Fruit fly (Drosophila melanogaster) whole organism: ENCODE data around the gene Gsc.

Experiments
- CG8478 ChIP-seq: fragments of >200 bp; optimal IDR thresholded peaks from 2 replicates; lab custom pipeline; 2018; ENCODE audit warnings: inconsistent platforms
- psq ChIP-seq: fragments of >200 bp; optimal IDR thresholded peaks from 2 replicates; lab custom pipeline; 2017

dm6 chr2L:601848-602247, 7.4 kb upstream of the Gsc start:
- no peak for TF ChIP-seq psq (lab: Kevin White, UChicago)
- no peak for TF ChIP-seq CG8478 (lab: Kevin White, UChicago)
